Worm (Caenorhabditis elegans): ENCODE measurements around the gene mcm-6.

The mcm-6 gene

DNA sequence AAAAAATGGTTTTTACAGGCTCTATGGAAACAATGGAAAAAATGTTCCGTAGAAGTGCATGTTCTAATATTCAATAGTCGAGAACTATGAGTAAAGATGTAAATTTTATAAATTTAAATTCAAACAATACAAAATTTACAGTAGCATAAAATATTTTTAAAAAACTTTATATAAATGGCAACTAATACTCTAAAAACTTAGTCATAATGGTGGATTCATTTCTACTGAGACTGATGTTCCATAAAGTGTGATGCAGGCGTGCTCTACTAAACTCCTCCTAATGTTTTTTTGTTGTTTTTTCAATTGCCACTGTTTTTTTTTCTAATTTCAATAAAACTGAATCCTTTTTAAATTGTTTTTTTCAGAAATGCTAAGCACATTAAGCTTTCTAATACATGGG is 14.0 kb downstream of the mcm-6 start, which contains the start of gene gtap-2 (continued):
- TF ChIP-seq Y48G9A.11 (GFP tag; IDR thresholded peaks at IDR 0.05) = no peak
- TF ChIP-seq mdl-1 (tag; optimal IDR thresholded peaks at IDR 0.05) = no peak
- no peak for TF ChIP-seq Y5F2A.4 (GFP tag; optimal IDR thresholded peaks at IDR 0.05)
- TF ChIP-seq daf-16 (GFP tag; optimal IDR thresholded peaks at IDR 0.05) = no peak
- TF ChIP-seq daf-16 (tag; optimal IDR thresholded peaks at IDR 0.05) = no peak
- TF ChIP-seq cey-2 (tag; optimal IDR thresholded peaks at IDR 0.05; ENCODE audit: borderline replicate concordance, insufficient read depth) = no peak
- peak; percentile 3 for TF ChIP-seq dve-1 (tag; optimal IDR thresholded peaks at IDR 0.05; ENCODE audit: insufficient read depth)
- peak in 1 of 2 experiments; percentile 54 for TF ChIP-seq hif-1 (tag; optimal IDR thresholded peaks at IDR 0.05)
- TF ChIP-seq daf-19 (GFP tag; conservative IDR thresholded peaks at IDR 0.05) = no peak
- TF ChIP-seq zip-2 (tag; optimal IDR thresholded peaks at IDR 0.05) = no peak
- TF ChIP-seq dmd-8 (GFP tag; IDR thresholded peaks at IDR 0.05) = no peak
- peak; percentile 35 for TF ChIP-seq mes-2 (tag; optimal IDR thresholded peaks at IDR 0.05; ENCODE audit: poor library complexity, severe bottlenecking)
- TF ChIP-seq lin-38 (GFP tag; IDR thresholded peaks at IDR 0.05) = peak; percentile 53
- no peak for TF ChIP-seq unc-62 (GFP tag; optimal IDR thresholded peaks at IDR 0.05 in 1 of 2)
- TF ChIP-seq unc-62 (tag; optimal IDR thresholded peaks at IDR 0.05) = no peak
- TF ChIP-seq lsy-2 (tag; optimal IDR thresholded peaks at IDR 0.05) = peak in 1 of 2 experiments; percentile 37
- TF ChIP-seq ZK546.5 (tag; optimal IDR thresholded peaks at IDR 0.05) = no peak
- no peak for TF ChIP-seq pqm-1 (tag; optimal IDR thresholded peaks at IDR 0.05)
- TF ChIP-seq ztf-7 (tag; optimal IDR thresholded peaks at IDR 0.05) = no peak
- no peak for TF ChIP-seq zfp-2 (tag; optimal IDR thresholded peaks at IDR 0.05)
- no peak for TF ChIP-seq F44E2.7 (GFP tag; IDR thresholded peaks at IDR 0.05)
- TF ChIP-seq lin-29 (GFP tag; IDR thresholded peaks at IDR 0.05) = no peak
- peak; percentile 9 for TF ChIP-seq hlh-30 (tag; optimal IDR thresholded peaks at IDR 0.05; ENCODE audit: insufficient read depth)
- no peak for TF ChIP-seq nhr-28 (tag; optimal IDR thresholded peaks at IDR 0.05)
- TF ChIP-seq zip-11 (GFP tag; IDR thresholded peaks at IDR 0.05) = no peak

DNA sequence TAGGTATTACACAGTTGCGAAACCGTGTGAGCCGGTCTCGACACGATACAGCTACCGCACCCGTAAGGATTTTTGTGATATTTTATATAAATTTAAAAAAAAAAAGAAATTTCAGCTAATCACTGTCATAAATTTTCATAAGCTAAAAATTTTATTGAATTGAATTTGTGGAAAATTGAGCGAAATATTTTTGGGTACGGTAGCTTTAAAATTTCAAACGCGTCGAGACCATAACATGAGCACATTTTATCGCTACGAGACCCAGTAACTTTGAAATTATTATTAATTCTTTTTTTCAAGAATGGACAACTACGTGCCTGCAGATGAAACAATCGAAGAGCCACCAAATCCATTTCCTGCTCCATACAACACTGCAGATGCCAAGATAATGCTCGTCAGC is 19.0 kb downstream of the mcm-6 start, which contains the start of gene ZK632.14:
TSS of gene ZK632.14 (plus strand) at position 301 of the 400 bp plus-strand sequence.
- no peak for TF ChIP-seq lin-38 (GFP tag; IDR thresholded peaks at IDR 0.05)
- TF ChIP-seq hlh-30 (tag; optimal IDR thresholded peaks at IDR 0.05; ENCODE audit: insufficient read depth) = no peak
- no peak for TF ChIP-seq zag-1 (tag; optimal IDR thresholded peaks at IDR 0.05)
- TF ChIP-seq vab-7 (GFP tag; IDR thresholded peaks at IDR 0.05) = no peak
- TF ChIP-seq T26A8.4 (GFP tag; IDR thresholded peaks at IDR 0.05) = 0 out of 2 replicates have a peak, but pooled peaks have one; percentile 13

DNA sequence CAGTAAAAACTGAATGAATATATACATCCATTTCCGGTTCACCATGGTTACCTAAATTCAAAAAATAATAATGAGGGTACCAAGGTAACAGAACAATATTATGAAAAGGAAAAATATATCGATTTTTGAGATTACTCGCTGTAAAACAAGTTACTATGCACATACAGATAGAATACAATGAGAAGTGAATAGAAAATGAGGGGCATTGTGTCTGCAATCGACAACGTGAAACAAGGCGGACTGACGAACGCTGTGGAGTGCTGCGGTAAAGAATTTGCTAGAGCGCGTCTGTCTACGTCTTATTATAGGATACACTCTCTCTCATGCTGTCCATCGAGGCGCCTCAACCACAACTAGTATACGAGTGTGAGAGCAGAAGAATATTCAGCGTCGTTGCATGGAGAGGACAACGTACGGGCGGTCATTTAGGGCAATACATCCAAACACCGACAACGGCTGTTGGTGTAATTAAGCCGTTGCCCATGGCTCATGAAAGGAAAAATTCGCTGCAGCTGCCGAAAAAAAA is 23.0 kb downstream of the mcm-6 start, which contains the start of gene cnx-1:
TSS of gene cnx-1 (minus strand) at position 51 of the 526 bp plus-strand sequence.
- TF ChIP-seq ceh-62 (tag; optimal IDR thresholded peaks at IDR 0.05) = no peak
- TF ChIP-seq mdl-1 (tag; optimal IDR thresholded peaks at IDR 0.05) = peak in 1 of 2 experiments; percentile 31
- no peak for TF ChIP-seq jun-1 (tag; optimal IDR thresholded peaks at IDR 0.05)
- no peak for TF ChIP-seq Y75B8A.6 (GFP tag; IDR thresholded peaks at IDR 0.05)
- peak; percentile 16 for TF ChIP-seq hlh-11 (tag; optimal IDR thresholded peaks at IDR 0.05)
- TF ChIP-seq R02D3.7 (tag; optimal IDR thresholded peaks at IDR 0.05) = no peak
- peak; percentile 30 for TF ChIP-seq nhr-11 (tag; optimal IDR thresholded peaks at IDR 0.05)
- TF ChIP-seq mxl-3 (GFP tag; optimal IDR thresholded peaks at IDR 0.05) = peak; percentile 45
- TF ChIP-seq dmd-9 (GFP tag; IDR thresholded peaks at IDR 0.05) = no peak
- TF ChIP-seq egl-43 (GFP tag; IDR thresholded peaks at IDR 0.05) = peak; percentile 55; the same call in 1 of the 2 replicates
- TF ChIP-seq unc-62 (GFP tag; optimal IDR thresholded peaks at IDR 0.05 in 1 of 2) = no peak
- TF ChIP-seq unc-62 (tag; optimal IDR thresholded peaks at IDR 0.05) = no peak
- TF ChIP-seq zip-2 (tag; optimal IDR thresholded peaks at IDR 0.05) = no peak
- TF ChIP-seq nhr-102 (tag; optimal IDR thresholded peaks at IDR 0.05) = no peak
- TF ChIP-seq nhr-6 (tag; optimal IDR thresholded peaks at IDR 0.05) = peak; percentile 63
- TF ChIP-seq rbr-2 (tag; optimal IDR thresholded peaks at IDR 0.05) = peak; percentile 33
- 0 out of 2 replicates have a peak, but pooled peaks have one; percentile 22 for TF ChIP-seq F44E2.7 (GFP tag; IDR thresholded peaks at IDR 0.05)
- peak in 1 of 2 experiments; percentile 52 for TF ChIP-seq lsy-2 (tag; optimal IDR thresholded peaks at IDR 0.05)
- no peak for TF ChIP-seq pha-4 (GFP tag; IDR thresholded peaks at IDR 0.05)
- TF ChIP-seq pha-4 (tag; optimal IDR thresholded peaks at IDR 0.05) = peak; percentile 58
- peak; percentile 28 for TF ChIP-seq ceh-28 (tag; optimal IDR thresholded peaks at IDR 0.05)
- TF ChIP-seq aha-1 (tag) = peak; percentile 84
- peak; percentile 43 for TF ChIP-seq mep-1 (tag; optimal IDR thresholded peaks at IDR 0.05)
- TF ChIP-seq dve-1 (tag; optimal IDR thresholded peaks at IDR 0.05; ENCODE audit: insufficient read depth) = peak; percentile 22
- TF ChIP-seq mes-2 (tag; optimal IDR thresholded peaks at IDR 0.05; ENCODE audit: poor library complexity, severe bottlenecking) = peak; percentile 41
- no peak for TF ChIP-seq ama-1 (optimal IDR thresholded peaks at IDR 0.05)
- TF ChIP-seq ces-1 (GFP tag; optimal IDR thresholded peaks at IDR 0.05) = no peak
